Fruit fly (Drosophila melanogaster) S2 (cell line): ENCODE results near the gene CG42268.

Experiments
- CG8478 ChIP-seq: fragments of >200 bp; optimal IDR thresholded peaks from 2 replicates; lab custom pipeline; 2018
- CTCF ChIP-seq, 2 experiments: fragments of >200 bp; optimal IDR thresholded peaks; 2 replicates each; lab custom pipeline; 2018

DNA sequence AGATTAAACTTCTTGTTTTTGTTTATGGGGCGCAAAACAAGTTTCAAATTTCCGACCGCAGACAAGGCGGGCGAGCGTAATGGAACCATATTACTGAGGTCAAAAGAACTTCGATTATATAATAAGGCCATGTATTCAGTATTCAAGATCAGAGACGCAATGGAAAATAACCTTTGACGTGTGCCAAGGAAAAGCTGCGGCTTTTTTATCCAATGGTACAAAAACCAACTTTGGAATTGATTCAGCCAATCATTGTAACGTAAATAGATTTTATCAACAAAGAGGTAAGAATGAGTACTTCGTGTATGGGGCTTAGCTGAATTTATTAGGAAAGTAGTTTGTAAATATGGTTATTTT is 62.7 kb downstream of the CG42268 start:
- TF ChIP-seq CG8478, result no peak
- TF ChIP-seq CTCF (optimal IDR thresholded peaks at IDR 0.05; lab: Kevin White, UChicago), result no peak
